Worm (Caenorhabditis elegans): Measurements from ENCODE around the gene ttbk-7.

- TF ChIP-seq ceh-82 (tag; optimal IDR thresholded peaks at IDR 0.05): no peak
- no peak for TF ChIP-seq elt-3 (tag; optimal IDR thresholded peaks at IDR 0.05)
- no peak for TF ChIP-seq ceh-16 (tag; optimal IDR thresholded peaks at IDR 0.05)
- TF ChIP-seq skn-1 (tag; optimal IDR thresholded peaks at IDR 0.05): no peak
- TF ChIP-seq ama-1 (optimal IDR thresholded peaks at IDR 0.05): no peak
- no peak for TF ChIP-seq hmg-11 (tag; optimal IDR thresholded peaks at IDR 0.05)
- no peak for TF ChIP-seq egl-27 (tag; optimal IDR thresholded peaks at IDR 0.05)
- no peak for TF ChIP-seq fkh-2 (tag; optimal IDR thresholded peaks at IDR 0.05)
- TF ChIP-seq mdl-1 (tag; optimal IDR thresholded peaks at IDR 0.05): no peak
- no peak for TF ChIP-seq pqm-1 (tag; optimal IDR thresholded peaks at IDR 0.05)
- TF ChIP-seq fos-1 (tag; optimal IDR thresholded peaks at IDR 0.05): no peak
- no peak for TF ChIP-seq elt-2 (tag; optimal IDR thresholded peaks at IDR 0.05)
- no peak for TF ChIP-seq unc-39 (tag; optimal IDR thresholded peaks at IDR 0.05)
Measured at ce11 chrV:12870740-12871139, 24.9 kb downstream of the ttbk-7 start.

All from whole organism, L3 larva.